Worm (Caenorhabditis elegans): ENCODE data around the gene cyp-33C4.

The cyp-33C4 gene

DNA sequence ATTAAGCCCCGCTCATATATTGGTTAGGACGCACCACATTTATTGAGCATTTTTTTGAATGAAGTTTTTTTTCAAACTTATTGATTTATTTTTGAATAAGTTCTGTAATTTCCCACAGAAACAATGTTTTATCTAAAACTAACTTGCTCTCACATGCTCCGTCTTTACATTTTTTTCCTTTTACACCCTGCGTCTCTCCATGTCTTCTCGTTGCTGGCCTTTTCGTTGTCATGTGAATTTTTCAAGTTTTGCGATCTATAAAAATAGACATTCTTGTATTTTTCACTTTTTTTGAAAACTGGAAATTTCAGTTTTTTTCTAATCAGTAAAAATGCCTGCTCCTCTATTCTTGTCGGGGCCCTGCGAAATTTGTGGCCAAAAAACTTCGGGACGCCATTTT lies 5.0 kb upstream of the cyp-33C4 start, which contains the start of gene nhr-134:
nhr-134 (plus strand) TSS at position 312 of the 400 bp plus-strand sequence.
- no peak for TF ChIP-seq bed-1 (GFP tag; IDR thresholded peaks at IDR 0.05)
- TF ChIP-seq F39B2.1 (GFP tag; IDR thresholded peaks at IDR 0.05), result no peak
- peak; percentile 52; the same call in 1 of the 2 replicates for TF ChIP-seq hmg-1.2 (GFP tag; IDR thresholded peaks at IDR 0.05)
- TF ChIP-seq ama-1 (optimal IDR thresholded peaks at IDR 0.05), result no peak
- TF ChIP-seq ama-1 (GFP tag; optimal IDR thresholded peaks at IDR 0.05), result no peak
- TF ChIP-seq Y56A3A.18 (GFP tag; IDR thresholded peaks at IDR 0.05), result no peak
- TF ChIP-seq attf-5 (GFP tag; optimal IDR thresholded peaks at IDR 0.05), result peak; percentile 34
- TF ChIP-seq cebp-1 (GFP tag; IDR thresholded peaks at IDR 0.05), result no peak
- peak; percentile 25 for TF ChIP-seq cebp-1 (tag; optimal IDR thresholded peaks at IDR 0.05)
- TF ChIP-seq nhr-80 (tag; optimal IDR thresholded peaks at IDR 0.05), result peak; percentile 4

DNA sequence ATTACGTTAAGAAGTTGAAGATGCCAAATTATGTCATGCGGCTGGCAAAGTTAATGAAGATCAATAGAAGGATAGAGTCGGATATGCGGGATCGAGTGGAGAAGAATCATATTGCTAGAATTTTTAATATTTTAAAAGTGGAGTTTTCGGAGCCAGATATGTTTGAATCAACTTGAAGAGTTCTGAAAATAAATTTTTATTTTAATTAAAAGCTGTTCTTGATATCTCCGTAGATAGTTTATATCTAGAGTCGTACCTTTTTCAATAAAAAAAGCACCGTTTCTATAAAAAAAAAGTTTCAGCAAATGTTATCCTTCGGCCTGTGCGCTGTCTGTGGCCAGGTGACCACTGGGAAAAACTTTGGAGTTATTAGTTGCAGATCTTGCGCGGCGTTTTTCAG lies 2.8 kb upstream of the cyp-33C4 start, which contains the start of gene nhr-96:
nhr-96 (plus strand) TSS at position 301 of the 400 bp plus-strand sequence.
- TF ChIP-seq madf-3 (GFP tag; IDR thresholded peaks at IDR 0.05) (no peak), hmg-1.2 (GFP tag; IDR thresholded peaks at IDR 0.05) (no peak), dpl-1 (GFP tag; optimal IDR thresholded peaks at IDR 0.05) (no peak), egl-44 (GFP tag; IDR thresholded peaks at IDR 0.05) (no peak), attf-3 (GFP tag; conservative IDR thresholded peaks at IDR 0.05) (no peak), sptf-2 (GFP tag; optimal IDR thresholded peaks at IDR 0.05) (no peak), mcd-1 (GFP tag; IDR thresholded peaks at IDR 0.05) (no peak), ekl-4 (GFP tag; IDR thresholded peaks at IDR 0.05) (no peak), Y53G8AR.9 (GFP tag; conservative IDR thresholded peaks at IDR 0.05) (no peak), B0035.1 (tag; optimal IDR thresholded peaks at IDR 0.05) (no peak), ceh-58 (GFP tag; IDR thresholded peaks at IDR 0.05) (no peak), B0336.3 (GFP tag; IDR thresholded peaks at IDR 0.05) (no peak), lin-40 (tag; optimal IDR thresholded peaks at IDR 0.05) (no peak), D2030.7 (GFP tag; IDR thresholded peaks at IDR 0.05) (no peak), somi-1 (GFP tag; optimal IDR thresholded peaks at IDR 0.05) (no peak), lsy-27 (tag; optimal IDR thresholded peaks at IDR 0.05; ENCODE audit: borderline replicate concordance, insufficient read depth) (no peak), snpc-1.1 (tag; optimal IDR thresholded peaks at IDR 0.05; ENCODE audit: insufficient read depth) (no peak), K12H6.12 (tag; optimal IDR thresholded peaks at IDR 0.05) (no peak), lir-1 (GFP tag; conservative IDR thresholded peaks at IDR 0.05) (no peak)

DNA sequence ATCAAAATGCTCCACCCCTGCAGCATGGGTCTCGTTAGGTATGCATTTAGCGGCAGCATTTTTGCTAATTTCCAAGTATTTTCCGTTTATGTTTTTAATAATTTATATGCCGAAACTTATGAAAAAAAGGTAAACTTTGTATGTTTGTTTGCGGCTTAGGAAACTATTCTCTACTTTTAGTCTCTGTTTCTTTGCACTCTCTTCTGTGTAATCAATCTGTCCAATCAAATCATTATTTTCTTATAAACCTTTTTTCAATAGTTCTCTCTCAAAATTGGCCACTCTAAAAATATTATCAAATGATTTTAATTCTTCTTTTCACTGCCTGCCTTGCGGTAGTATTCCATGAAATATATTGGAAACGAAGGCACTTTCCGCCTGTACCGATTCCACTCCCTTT lies 2.1 kb downstream of the cyp-33C4 start:
- TF ChIP-seq ceh-79 (tag; optimal IDR thresholded peaks at IDR 0.05) (no peak), madf-6 (GFP tag; IDR thresholded peaks at IDR 0.05) (no peak), xnd-1 (tag; optimal IDR thresholded peaks at IDR 0.05) (no peak), egl-18 (GFP tag; IDR thresholded peaks at IDR 0.05) (no peak), pha-4 (tag; optimal IDR thresholded peaks at IDR 0.05) (no peak), ekl-4 (GFP tag; IDR thresholded peaks at IDR 0.05) (no peak), attf-6 (GFP tag; IDR thresholded peaks at IDR 0.05) (no peak), athp-1 (tag; optimal IDR thresholded peaks at IDR 0.05) (no peak), F37B4.10 (GFP tag; IDR thresholded peaks at IDR 0.05) (no peak)

DNA sequence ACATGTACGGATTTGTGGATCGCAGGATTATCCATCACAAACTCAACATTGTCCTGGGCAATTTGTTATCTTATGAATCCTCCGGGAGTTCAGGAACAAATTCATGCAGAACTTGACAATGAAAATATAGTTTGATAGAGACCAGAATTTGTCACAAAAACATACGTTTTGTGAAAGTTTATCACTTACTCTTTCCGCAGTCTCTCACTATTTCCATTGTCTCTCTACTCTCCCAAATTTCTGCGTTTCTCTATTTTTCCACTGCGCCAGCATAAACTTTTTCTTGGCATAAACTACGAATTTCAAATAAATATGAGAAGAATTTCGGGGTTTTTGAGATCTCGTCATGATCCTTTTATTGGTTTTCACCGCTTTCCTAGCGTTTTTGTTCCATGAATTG lies 6.7 kb downstream of the cyp-33C4 start, which contains the start of gene cyp-33C3:
cyp-33C3 (plus strand) TSS at position 149 of the 400 bp plus-strand sequence.
- TF ChIP-seq F33H1.4 (GFP tag; IDR thresholded peaks at IDR 0.05), result no peak
- peak; percentile 41; the same call in 1 of the 2 replicates for TF ChIP-seq hmg-1.2 (GFP tag; IDR thresholded peaks at IDR 0.05)
